Fruit fly (Drosophila melanogaster): ENCODE data around the gene CG12170.

CG12170 gene

DNA sequence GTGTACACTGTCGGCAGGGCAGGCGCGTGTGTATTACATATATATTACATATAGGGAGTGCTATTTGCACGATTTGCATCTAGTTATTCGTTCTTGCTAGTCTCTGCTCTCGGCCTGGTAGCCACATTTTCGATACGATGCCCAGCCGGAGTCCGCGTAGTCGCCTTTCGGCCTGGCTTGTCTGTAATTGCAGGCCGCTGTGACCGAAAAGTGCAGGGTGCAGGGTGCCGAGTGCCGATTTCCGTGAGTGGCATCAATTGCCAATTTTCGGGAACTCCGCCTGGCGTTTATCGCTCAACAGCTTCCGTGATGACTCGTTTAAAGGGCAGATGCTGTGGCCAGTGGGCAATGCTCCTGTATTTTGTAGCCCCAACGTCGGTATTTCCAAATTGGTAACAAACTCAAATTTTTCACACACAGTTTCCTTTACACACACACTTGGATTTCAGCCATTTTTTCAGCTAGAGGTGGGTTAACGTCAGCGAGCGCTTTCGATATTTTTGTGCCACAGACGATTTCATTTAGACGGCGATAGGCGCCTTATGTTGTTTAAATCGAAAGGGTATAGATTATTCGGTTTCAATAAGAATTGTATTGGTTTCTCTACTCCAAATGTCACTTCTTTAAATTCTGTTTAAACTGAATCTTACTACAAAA, 49.0 kb upstream of the CG12170 start, which contains the start of gene CG2926 (continued):
- TF ChIP-seq Six4 (GFP tag; optimal IDR thresholded peaks at IDR 0.05), result no peak
- TF ChIP-seq CG12942 (GFP tag; optimal IDR thresholded peaks at IDR 0.05), result no peak
- no peak for TF ChIP-seq schlank (tag; optimal IDR thresholded peaks at IDR 0.05)
- TF ChIP-seq Stat92E (GFP tag; optimal IDR thresholded peaks at IDR 0.05), result peak in 1 of 3 experiments; percentile 29
- TF ChIP-seq CG13775 (GFP tag; optimal IDR thresholded peaks at IDR 0.05), result no peak
- TF ChIP-seq CG17802 (tag; optimal IDR thresholded peaks at IDR 0.05), result peak; percentile 48
- TF ChIP-seq CG10431 (GFP tag; optimal IDR thresholded peaks at IDR 0.05), result no peak
- TF ChIP-seq tap (tag; optimal IDR thresholded peaks at IDR 0.05), result no peak
- peak; percentile 16 for TF ChIP-seq Antp (GFP tag; optimal IDR thresholded peaks at IDR 0.05)
- TF ChIP-seq odd (GFP tag; optimal IDR thresholded peaks at IDR 0.05), result no peak
- TF ChIP-seq E2f2 (GFP tag; IDR thresholded peaks at IDR 0.05), result peak; percentile 72
- no peak for TF ChIP-seq Usf (GFP tag; optimal IDR thresholded peaks at IDR 0.05)
- TF ChIP-seq Camta (GFP tag; optimal IDR thresholded peaks at IDR 0.05), result no peak
- peak; percentile 59 for TF ChIP-seq sna (GFP tag; IDR thresholded peaks at IDR 0.05; ENCODE audit: partially characterized antibody)
- TF ChIP-seq CG12299 (tag; optimal IDR thresholded peaks at IDR 0.05), result no peak
- TF ChIP-seq CG2889 (GFP tag; IDR thresholded peaks at IDR 0.05), result no peak
- TF ChIP-seq D19B (GFP tag; optimal IDR thresholded peaks at IDR 0.05), result no peak
- no peak for TF ChIP-seq CG5953 (GFP tag; IDR thresholded peaks at IDR 0.05)
- peak; percentile 25 for TF ChIP-seq dmrt11E (tag; optimal IDR thresholded peaks at IDR 0.05)
- no peak for TF ChIP-seq CG2202 (tag; optimal IDR thresholded peaks at IDR 0.05)
- no peak for TF ChIP-seq sd (tag; optimal IDR thresholded peaks at IDR 0.05)
- no peak for TF ChIP-seq ewg (GFP tag; optimal IDR thresholded peaks at IDR 0.05)
- no peak for TF ChIP-seq mirr (GFP tag; optimal IDR thresholded peaks at IDR 0.05)
- TF ChIP-seq H15 (GFP tag; IDR thresholded peaks at IDR 0.05), result no peak; the same call in 2 of the 3 replicates
- TF ChIP-seq Myb (GFP tag; optimal IDR thresholded peaks at IDR 0.05), result peak; percentile 55
- no peak for TF ChIP-seq pros (GFP tag; optimal IDR thresholded peaks at IDR 0.05)
- peak; percentile 58 for TF ChIP-seq shn (GFP tag; optimal IDR thresholded peaks at IDR 0.05)
- TF ChIP-seq ems (GFP tag; optimal IDR thresholded peaks at IDR 0.05), result no peak
- TF ChIP-seq CG17912 (GFP tag; optimal IDR thresholded peaks at IDR 0.05), result peak; percentile 35
- peak; percentile 25; the same call in 1 of the 2 replicates for TF ChIP-seq CG7372 (GFP tag; IDR thresholded peaks at IDR 0.05)
- no peak for TF ChIP-seq Asciz (GFP tag; optimal IDR thresholded peaks at IDR 0.05)
- TF ChIP-seq CG9727 (GFP tag; optimal IDR thresholded peaks at IDR 0.05), result no peak
- TF ChIP-seq bbx (GFP tag; IDR thresholded peaks at IDR 0.05; ENCODE audit: partially characterized antibody), result peak; percentile 93
- TF ChIP-seq gsb-n (tag; optimal IDR thresholded peaks at IDR 0.05), result no peak
- TF ChIP-seq gfzf (GFP tag; optimal IDR thresholded peaks at IDR 0.05), result peak; percentile 26
- no peak for TF ChIP-seq CG31388 (GFP tag; optimal IDR thresholded peaks at IDR 0.05)
- peak; percentile 84 for TF ChIP-seq unc-4 (GFP tag; IDR thresholded peaks at IDR 0.05; ENCODE audit: partially characterized antibody)
- no peak for TF ChIP-seq CG8359 (GFP tag; optimal IDR thresholded peaks at IDR 0.05; ENCODE audit: borderline replicate concordance)
- TF ChIP-seq CG12104 (GFP tag; optimal IDR thresholded peaks at IDR 0.05), result no peak
- TF ChIP-seq CG33213 (GFP tag; optimal IDR thresholded peaks at IDR 0.05), result peak; percentile 40
- TF ChIP-seq Med (GFP tag), result peak; percentile 92
- no peak for TF ChIP-seq Oaz (GFP tag; IDR thresholded peaks at IDR 0.05)
- TF ChIP-seq CG11398 (GFP tag; optimal IDR thresholded peaks at IDR 0.05), result no peak
- TF ChIP-seq dpn (GFP tag; optimal IDR thresholded peaks at IDR 0.05), result peak in 1 of 2 experiments; percentile 25
- TF ChIP-seq CG2116 (GFP tag; optimal IDR thresholded peaks at IDR 0.05), result peak; percentile 69
- no peak for TF ChIP-seq NfI (GFP tag; optimal IDR thresholded peaks at IDR 0.05)
- no peak for TF ChIP-seq CG17612 (GFP tag; IDR thresholded peaks at IDR 0.05)
- TF ChIP-seq p53 (GFP tag; optimal IDR thresholded peaks at IDR 0.05), result no peak
- peak; percentile 82; the same call in 2 of the 3 replicates for TF ChIP-seq CG34422 (GFP tag; IDR thresholded peaks at IDR 0.05)
